Worm (Caenorhabditis elegans) whole organism, L4 larva: ENCODE measurements around the gene F59G1.4.

Source experiments
- arid-1 ChIP-seq: fragments of 200-800 bp; sonication (Bioruptor generic); conservative IDR thresholded peaks from 2 replicates; pipeline ENCODE4 v1.3.6; 2022; ENCODE audit warnings: missing genetic modification reagents, missing genetic modification characterization, missing compliant biosample characterization
- lin-38 ChIP-seq: fragments of 200-800 bp; sonication (Bioruptor generic); IDR thresholded peaks from 2 replicates; pipeline ENCODE4 v1.3.6; 2022; ENCODE audit warnings: missing genetic modification reagents, missing genetic modification characterization, missing compliant biosample characterization
- nhr-25 ChIP-seq: sonication (generic microtip); optimal IDR thresholded peaks from 2 replicates; lab custom pipeline; 2017; ENCODE audit warnings: missing genetic modification characterization, mild to moderate bottlenecking, missing compliant biosample characterization, antibody characterized with exemption, moderate library complexity, borderline replicate concordance; ENCODE audit not compliant: insufficient read depth
- unc-62 ChIP-seq, 3 experiments: fragments of 150-350 bp in 1 of 3; sonication (generic microtip); optimal IDR thresholded peaks in 2 of 3; peaks in 1 of 3; 1 replicate in 1 of 3; 2 replicates in 2 of 3; lab custom pipeline; 2014 to 2017; ENCODE audit warnings: missing biosample characterization in 3 of 3, missing genetic modification characterization in 3 of 3, missing genetic modification reagents in 3 of 3, missing genotype in 1 of 3
- vab-7 ChIP-seq: fragments of 200-800 bp; sonication (Bioruptor generic); IDR thresholded peaks from 2 replicates; pipeline ENCODE4 v1.3.6; 2022; ENCODE audit warnings: missing genetic modification reagents, missing genetic modification characterization, missing compliant biosample characterization

ce11 chrII:5921620-5922019, 25.6 kb downstream of the F59G1.4 start, which contains the start of gene vrk-1:
- TF ChIP-seq nhr-25 (tag; lab: Kevin White, UChicago) = no peak
- no peak for TF ChIP-seq arid-1 (GFP tag; lab: Robert Waterston, UW)
- peak; percentile 47 for TF ChIP-seq lin-38 (GFP tag; lab: Robert Waterston, UW)
- TF ChIP-seq unc-62 (GFP tag; optimal IDR thresholded peaks at IDR 0.05 in 1 of 2; lab: Kevin White, UChicago) = no peak
- no peak for TF ChIP-seq unc-62 (tag; optimal IDR thresholded peaks at IDR 0.05; lab: Kevin White, UChicago)
- no peak for TF ChIP-seq vab-7 (GFP tag; lab: Robert Waterston, UW)
